Worm (Caenorhabditis elegans): ENCODE measurements around the gene Y55F3AM.13.

The Y55F3AM.13 gene

ce11 chrIV:1009546-1009945, 46.6 kb downstream of the Y55F3AM.13 start, which contains the start of gene Y55F3AM.9 (continued):
- TF ChIP-seq nhr-28 (tag; optimal IDR thresholded peaks at IDR 0.05) (no peak), rnt-1 (tag; optimal IDR thresholded peaks at IDR 0.05) (no peak), pax-3 (tag; optimal IDR thresholded peaks at IDR 0.05) (no peak), nhr-47 (tag; optimal IDR thresholded peaks at IDR 0.05) (peak; percentile 58), C04F5.9 (tag; optimal IDR thresholded peaks at IDR 0.05) (peak; percentile 71), nhr-20 (tag; optimal IDR thresholded peaks at IDR 0.05) (peak; percentile 8), ceh-82 (tag; optimal IDR thresholded peaks at IDR 0.05) (peak; percentile 16 to 38 (median 29)), nhr-84 (tag; optimal IDR thresholded peaks at IDR 0.05) (no peak), dpl-1 (GFP tag; optimal IDR thresholded peaks at IDR 0.05) (peak; percentile 34 to 69 (median 64)), mdl-1 (tag; optimal IDR thresholded peaks at IDR 0.05) (peak in 1 of 2 experiments; percentile 65), unc-86 (tag; optimal IDR thresholded peaks at IDR 0.05) (peak; percentile 7), sox-4 (tag; optimal IDR thresholded peaks at IDR 0.05) (no peak), skn-1 (tag; optimal IDR thresholded peaks at IDR 0.05) (peak; percentile 37), fkh-8 (tag; optimal IDR thresholded peaks at IDR 0.05) (peak; percentile 60), efl-3 (GFP tag; optimal IDR thresholded peaks at IDR 0.05) (no peak), blmp-1 (tag; optimal IDR thresholded peaks at IDR 0.05) (no peak)

- TF ChIP-seq egl-13 (tag; optimal IDR thresholded peaks at IDR 0.05) (no peak), swsn-7 (tag; optimal IDR thresholded peaks at IDR 0.05) (no peak), unc-30 (tag; optimal IDR thresholded peaks at IDR 0.05) (no peak), pax-3 (tag; optimal IDR thresholded peaks at IDR 0.05) (no peak), snu-23 (GFP tag; optimal IDR thresholded peaks at IDR 0.05) (no peak), grh-1 (GFP tag; IDR thresholded peaks at IDR 0.05) (no peak)
These were observed 49.5 kb downstream of the Y55F3AM.13 start for ce11 chrIV:1006662-1007061.

ce11 chrIV:1005761-1006160, 50.4 kb downstream of the Y55F3AM.13 start, which contains the start of gene immp-2:
Gene immp-2 (minus strand): TSS chrIV:1005861.
- TF ChIP-seq sox-4 (tag; optimal IDR thresholded peaks at IDR 0.05) (no peak), nhr-84 (tag; optimal IDR thresholded peaks at IDR 0.05) (no peak), nhr-19 (GFP tag; conservative IDR thresholded peaks at IDR 0.05) (no peak), zip-4 (GFP tag; optimal IDR thresholded peaks at IDR 0.05) (no peak)
